Fruit fly (Drosophila melanogaster) whole organism, embryonic: ENCODE results near the gene CG33795.
A peak's percentile ranks its signal among the peaks of the same experiment; 100 is the strongest.

Experiments
- ATbp ChIP-seq: fragments of 200-800 bp; sonication (Bioruptor generic); optimal IDR thresholded peaks from 2 replicates; lab custom pipeline; 2017; ENCODE audit warnings: missing biosample characterization, mild to moderate bottlenecking, missing genetic modification characterization, missing genetic modification reagents
- B-H2 ChIP-seq: fragments of 200-800 bp; sonication (Bioruptor generic); optimal IDR thresholded peaks from 2 replicates; lab custom pipeline; 2018; ENCODE audit warnings: missing biosample characterization, mild to moderate bottlenecking, missing genetic modification characterization
- BtbVII ChIP-seq: fragments of 200-800 bp; sonication (Bioruptor generic); optimal IDR thresholded peaks from 3 replicates; lab custom pipeline; 2017; ENCODE audit warnings: missing biosample characterization, mild to moderate bottlenecking, missing genetic modification characterization
- CG10209 ChIP-seq: fragments of 200-800 bp; sonication (Bioruptor generic); optimal IDR thresholded peaks from 3 replicates; lab custom pipeline; 2017; ENCODE audit warnings: missing biosample characterization, mild to moderate bottlenecking, missing genetic modification characterization, missing genetic modification reagents
- CG11456 ChIP-seq: fragments of 200-800 bp; sonication (Bioruptor generic); IDR thresholded peaks from 3 replicates; pipeline ENCODE4 v1.3.6; 2022; ENCODE audit warnings: missing biosample characterization, missing genetic modification characterization
- CG12769 ChIP-seq: fragments of 200-800 bp; sonication (Bioruptor generic); optimal IDR thresholded peaks from 2 replicates; lab custom pipeline; 2019; ENCODE audit warnings: missing biosample characterization, mild to moderate bottlenecking, missing genetic modification characterization, moderate library complexity
- CG13624 ChIP-seq: fragments of 200-800 bp; sonication (Bioruptor generic); optimal IDR thresholded peaks from 2 replicates; lab custom pipeline; 2016; ENCODE audit warnings: missing biosample characterization, missing genetic modification characterization
- CG15601 ChIP-seq: fragments of 200-800 bp; sonication (Bioruptor generic); optimal IDR thresholded peaks from 3 replicates; lab custom pipeline; 2019; ENCODE audit warnings: missing biosample characterization, mild to moderate bottlenecking, missing genetic modification characterization, moderate library complexity
- CG1603 ChIP-seq: fragments of 200-800 bp; sonication (Bioruptor generic); optimal IDR thresholded peaks from 2 replicates; lab custom pipeline; 2019; ENCODE audit warnings: missing biosample characterization, mild to moderate bottlenecking, missing genetic modification characterization, moderate library complexity
- CG17361 ChIP-seq: fragments of 200-800 bp; sonication (Bioruptor generic); IDR thresholded peaks from 3 replicates; pipeline ENCODE4 v1.3.6; 2022; ENCODE audit warnings: missing biosample characterization, missing genetic modification characterization
- CG17829 ChIP-seq: fragments of 200-800 bp; optimal IDR thresholded peaks from 2 replicates; lab custom pipeline; 2019; ENCODE audit warnings: missing biosample characterization, mild to moderate bottlenecking, missing genetic modification characterization, moderate library complexity
- CG18476 ChIP-seq: fragments of 200-800 bp; sonication (Bioruptor generic); optimal IDR thresholded peaks from 2 replicates; lab custom pipeline; 2016; ENCODE audit warnings: missing biosample characterization, mild to moderate bottlenecking, missing genetic modification characterization
- CG2678 ChIP-seq: fragments of 200-800 bp; sonication (Bioruptor generic); optimal IDR thresholded peaks from 3 replicates; lab custom pipeline; 2019; ENCODE audit warnings: missing biosample characterization, mild to moderate bottlenecking, missing genetic modification characterization, moderate library complexity
- CG31365 ChIP-seq: fragments of 200-800 bp; sonication (Bioruptor generic); optimal IDR thresholded peaks from 2 replicates; lab custom pipeline; 2018; ENCODE audit warnings: missing biosample characterization, mild to moderate bottlenecking, missing genetic modification characterization
- CG4404 ChIP-seq: fragments of 200-800 bp; sonication (Bioruptor generic); IDR thresholded peaks from 2 replicates; pipeline ENCODE4 v1.3.6; 2022; ENCODE audit warnings: missing biosample characterization, missing genetic modification characterization
- CG6765 ChIP-seq: fragments of 200-800 bp; sonication (Bioruptor generic); optimal IDR thresholded peaks from 3 replicates; lab custom pipeline; 2017; ENCODE audit warnings: missing biosample characterization, mild to moderate bottlenecking, missing genetic modification characterization
- CG7745 ChIP-seq: fragments of 200-800 bp; sonication (Bioruptor generic); optimal IDR thresholded peaks from 2 replicates; lab custom pipeline; 2018; ENCODE audit warnings: missing biosample characterization, mild to moderate bottlenecking, missing genetic modification characterization, moderate library complexity
- CG7839 ChIP-seq: fragments of 200-800 bp; sonication (Bioruptor generic); optimal IDR thresholded peaks from 3 replicates; lab custom pipeline; 2018; ENCODE audit warnings: missing biosample characterization, mild to moderate bottlenecking, missing genetic modification characterization, moderate library complexity
- CG8765 ChIP-seq: fragments of 200-800 bp; sonication (Bioruptor generic); IDR thresholded peaks from 2 replicates; pipeline ENCODE4 v1.3.6; 2022; ENCODE audit warnings: missing biosample characterization, missing genetic modification characterization
- D19A ChIP-seq: fragments of 200-800 bp; optimal IDR thresholded peaks from 3 replicates; lab custom pipeline; 2019; ENCODE audit warnings: missing biosample characterization, mild to moderate bottlenecking, missing genetic modification characterization, moderate library complexity
- Dad ChIP-seq: fragments of 200-800 bp; sonication (Bioruptor generic); optimal IDR thresholded peaks from 3 replicates; lab custom pipeline; 2016; ENCODE audit warnings: missing biosample characterization, missing genetic modification characterization
- Deaf1 ChIP-seq: fragments of 200-800 bp; optimal IDR thresholded peaks from 3 replicates; lab custom pipeline; 2019; ENCODE audit warnings: missing biosample characterization, mild to moderate bottlenecking, missing genetic modification characterization, moderate library complexity
- Drgx ChIP-seq: fragments of 200-800 bp; sonication (Bioruptor generic); IDR thresholded peaks from 2 replicates; pipeline ENCODE4 v1.3.6; 2022; ENCODE audit warnings: missing biosample characterization, missing genetic modification characterization
- H2.0 ChIP-seq: fragments of 200-800 bp; sonication (Bioruptor generic); IDR thresholded peaks from 2 replicates; pipeline ENCODE4 v1.3.6; 2022; ENCODE audit warnings: missing biosample characterization, missing genetic modification characterization
- Mes4 ChIP-seq: fragments of 200-800 bp; sonication (Bioruptor generic); optimal IDR thresholded peaks from 2 replicates; lab custom pipeline; 2016; ENCODE audit warnings: missing biosample characterization, missing genetic modification characterization
- NC2β ChIP-seq: fragments of 200-800 bp; sonication (Bioruptor generic); optimal IDR thresholded peaks from 2 replicates; lab custom pipeline; 2016; ENCODE audit warnings: missing biosample characterization, missing genetic modification characterization
- Poxn ChIP-seq: fragments of 200-800 bp; sonication (Bioruptor generic); IDR thresholded peaks from 2 replicates; pipeline ENCODE4 v1.3.6; 2022; ENCODE audit warnings: missing biosample characterization, missing genetic modification characterization
- Six4 ChIP-seq: fragments of 200-800 bp; sonication (Bioruptor generic); optimal IDR thresholded peaks from 2 replicates; lab custom pipeline; 2016; ENCODE audit warnings: missing biosample characterization, missing genetic modification characterization
- Sry-β ChIP-seq: fragments of 200-800 bp; sonication (Bioruptor generic); optimal IDR thresholded peaks from 2 replicates; lab custom pipeline; 2018; ENCODE audit warnings: missing biosample characterization, mild to moderate bottlenecking, missing genetic modification characterization, moderate library complexity
- ab ChIP-seq: fragments of 200-800 bp; sonication (Bioruptor generic); optimal IDR thresholded peaks from 2 replicates; lab custom pipeline; 2016; ENCODE audit warnings: missing biosample characterization, missing genetic modification characterization
- ase ChIP-seq: fragments of 200-800 bp; sonication (Bioruptor generic); IDR thresholded peaks from 3 replicates; pipeline ENCODE4 v1.3.6; 2022; ENCODE audit warnings: missing biosample characterization, missing genetic modification characterization
- bowl ChIP-seq: fragments of 200-800 bp; sonication (Bioruptor generic); IDR thresholded peaks from 2 replicates; pipeline ENCODE4 v1.3.6; 2022; ENCODE audit warnings: missing biosample characterization, missing genetic modification characterization
- cad ChIP-seq: fragments of >200 bp; optimal IDR thresholded peaks from 2 replicates; lab custom pipeline; 2017; ENCODE audit warnings: missing biosample characterization, missing genetic modification characterization
- dati ChIP-seq: fragments of 200-800 bp; sonication (Bioruptor generic); IDR thresholded peaks from 2 replicates; pipeline ENCODE4 v1.3.6; 2022; ENCODE audit warnings: missing biosample characterization, missing genetic modification characterization
- dm ChIP-seq: fragments of 200-800 bp; sonication (Bioruptor generic); optimal IDR thresholded peaks from 3 replicates; lab custom pipeline; 2016; ENCODE audit warnings: missing biosample characterization, missing genetic modification characterization
- esg ChIP-seq: fragments of 200-800 bp; sonication (Bioruptor generic); conservative IDR thresholded peaks from 2 replicates; pipeline ENCODE4 v1.3.6; 2022; ENCODE audit warnings: missing biosample characterization, missing genetic modification characterization
- eyg ChIP-seq: fragments of 200-800 bp; sonication (Bioruptor generic); optimal IDR thresholded peaks from 3 replicates; lab custom pipeline; 2016; ENCODE audit warnings: missing biosample characterization, missing genetic modification characterization
- gce ChIP-seq: fragments of 200-800 bp; sonication (Bioruptor generic); IDR thresholded peaks from 3 replicates; pipeline ENCODE4 v1.3.6; 2022; ENCODE audit warnings: missing biosample characterization, missing genetic modification characterization
- hb ChIP-seq: fragments of 200-800 bp; sonication (Bioruptor generic); IDR thresholded peaks from 3 replicates; pipeline ENCODE4 v1.3.6; 2022; ENCODE audit warnings: missing biosample characterization, missing genetic modification characterization; ENCODE audit not compliant: partially characterized antibody
- hth ChIP-seq: fragments of >200 bp; optimal IDR thresholded peaks from 2 replicates; lab custom pipeline; 2017; ENCODE audit warnings: inconsistent platforms
- kay ChIP-seq: fragments of 200-800 bp; sonication (Bioruptor generic); optimal IDR thresholded peaks from 2 replicates; lab custom pipeline; 2016; ENCODE audit warnings: missing biosample characterization, missing genetic modification characterization
- lab ChIP-seq: fragments of 200-800 bp; sonication (Bioruptor generic); optimal IDR thresholded peaks from 3 replicates; lab custom pipeline; 2017; ENCODE audit warnings: missing biosample characterization, missing genetic modification characterization, mild to moderate bottlenecking, moderate library complexity, missing genetic modification reagents
- lmd ChIP-seq: fragments of 200-800 bp; sonication (Bioruptor generic); IDR thresholded peaks from 2 replicates; pipeline ENCODE4 v1.3.6; 2022; ENCODE audit warnings: missing biosample characterization, missing genetic modification characterization
- lov ChIP-seq, 2 experiments: fragments of 200-800 bp in 1 of 2; fragments of >200 bp in 1 of 2; sonication (Bioruptor generic) in 1 of 2; IDR thresholded peaks in 1 of 2; optimal IDR thresholded peaks in 1 of 2; 2 replicates in 1 of 2; 3 replicates in 1 of 2; pipeline versions ENCODE4 v1.3.6 to Lab custom; 2017 to 2022; ENCODE audit warnings: missing biosample characterization in 1 of 2, missing genetic modification characterization in 1 of 2
- maf-S ChIP-seq: fragments of 200-800 bp; sonication (Bioruptor generic); optimal IDR thresholded peaks from 2 replicates; lab custom pipeline; 2016; ENCODE audit warnings: missing biosample characterization, missing genetic modification characterization
- scrt ChIP-seq: fragments of 200-800 bp; sonication (Bioruptor generic); optimal IDR thresholded peaks from 2 replicates; lab custom pipeline; 2018; ENCODE audit warnings: missing biosample characterization, mild to moderate bottlenecking, missing genetic modification characterization, moderate library complexity
- sens ChIP-seq: fragments of 200-800 bp; sonication (Bioruptor generic); peaks from one replicate; lab custom pipeline; 2016; ENCODE audit warnings: missing biosample characterization, missing genetic modification characterization
- seq ChIP-seq: fragments of 200-800 bp; sonication (Bioruptor generic); IDR thresholded peaks from 2 replicates; pipeline ENCODE4 v1.3.6; 2022; ENCODE audit warnings: missing biosample characterization, missing genetic modification characterization
- shn ChIP-seq: fragments of 200-800 bp; sonication (Bioruptor generic); optimal IDR thresholded peaks from 3 replicates; lab custom pipeline; 2016; ENCODE audit warnings: missing biosample characterization, missing genetic modification characterization
- sisA ChIP-seq: fragments of 200-800 bp; sonication (Bioruptor generic); IDR thresholded peaks from 2 replicates; pipeline ENCODE4 v1.3.6; 2022; ENCODE audit warnings: missing biosample characterization, missing genetic modification characterization
- vfl ChIP-seq: fragments of 200-800 bp; sonication (Bioruptor generic); optimal IDR thresholded peaks from 2 replicates; lab custom pipeline; 2016; ENCODE audit warnings: missing biosample characterization, missing genetic modification characterization

Gene CG33795

DNA sequence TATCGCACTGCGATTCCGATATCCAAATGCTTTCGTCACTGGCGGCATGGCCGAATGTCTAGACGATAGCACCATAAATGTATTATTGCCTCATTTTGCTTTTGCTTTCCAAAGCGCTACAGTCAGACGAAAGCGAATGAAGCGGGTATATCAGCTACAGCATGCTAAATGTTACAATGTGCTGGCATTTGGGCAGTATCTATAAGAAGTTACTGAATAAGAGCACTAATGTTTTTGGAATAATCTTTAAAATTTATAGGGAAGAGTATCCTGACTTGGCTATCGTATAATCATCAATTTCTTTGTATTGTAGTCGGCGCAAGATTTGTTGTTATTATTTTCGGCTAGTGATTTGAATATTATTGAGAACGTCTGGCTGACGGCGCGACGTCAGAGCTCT lies 32.1 kb upstream of the CG33795 start (continued):
- TF ChIP-seq Deaf1 (tag; lab: Kevin White, UChicago): peak; percentile 59
- TF ChIP-seq CG31365 (tag; lab: Kevin White, UChicago): peak; percentile 45
- peak; percentile 79 for TF ChIP-seq CG10209 (GFP tag; lab: Kevin White, UChicago)
- TF ChIP-seq scrt (GFP tag; lab: Kevin White, UChicago): peak; percentile 72
- no peak for TF ChIP-seq Sry-β (GFP tag; lab: Kevin White, UChicago)
- peak; percentile 91 for TF ChIP-seq CG12769 (tag; lab: Kevin White, UChicago)
- TF ChIP-seq D19A (tag; lab: Kevin White, UChicago): peak; percentile 91
- TF ChIP-seq CG1603: peak; percentile 86
- peak; percentile 9 for TF ChIP-seq Mes4 (GFP tag; lab: Kevin White, UChicago)
- peak; percentile 82 for TF ChIP-seq esg (GFP tag; lab: Robert Waterston, UW)
- peak; percentile 90 for TF ChIP-seq lmd (GFP tag; lab: Robert Waterston, UW)
- peak; percentile 93 for TF ChIP-seq lab (GFP tag; lab: Kevin White, UChicago)
- peak; percentile 90 for TF ChIP-seq CG2678 (tag; lab: Kevin White, UChicago)
- peak; percentile 9 for TF ChIP-seq NC2β
- TF ChIP-seq hb (GFP tag; lab: Robert Waterston, UW): 0 out of 3 replicates have a peak, but pooled peaks have one; percentile 41
- no peak for TF ChIP-seq B-H2 (GFP tag; lab: Kevin White, UChicago)
- TF ChIP-seq shn (GFP tag; lab: Kevin White, UChicago): peak; percentile 73
- no peak for TF ChIP-seq hth (lab: Kevin White, UChicago)
- peak; percentile 26 for TF ChIP-seq vfl (GFP tag; lab: Kevin White, UChicago)
- peak; percentile 58 for TF ChIP-seq CG6765 (GFP tag; lab: Kevin White, UChicago)
- TF ChIP-seq Drgx (GFP tag; lab: Robert Waterston, UW): peak; percentile 47
- no peak for TF ChIP-seq sisA (GFP tag; lab: Robert Waterston, UW)
- TF ChIP-seq H2.0: peak; percentile 84
- TF ChIP-seq CG15601: no peak
- peak; percentile 88 for TF ChIP-seq CG13624
- TF ChIP-seq dm (GFP tag; lab: Kevin White, UChicago): peak; percentile 1
- peak; percentile 71; the same call in 1 of the 3 replicates for TF ChIP-seq gce (GFP tag; lab: Robert Waterston, UW)
- peak; percentile 73 for TF ChIP-seq BtbVII
- TF ChIP-seq cad (GFP tag; lab: Kevin White, UChicago): no peak
- TF ChIP-seq CG8765 (GFP tag; lab: Robert Waterston, UW): no peak
- peak; percentile 72 for TF ChIP-seq Dad
- peak; percentile 34; the same call in 1 of the 3 replicates for TF ChIP-seq CG17361 (GFP tag; lab: Robert Waterston, UW)
- TF ChIP-seq dati: 0 out of 2 replicates have a peak, but pooled peaks have one; percentile 53
- peak; percentile 61 for TF ChIP-seq ab (GFP tag; lab: Kevin White, UChicago)
- TF ChIP-seq bowl: peak; percentile 44; the same call in 1 of the 2 replicates
- TF ChIP-seq CG4404 (GFP tag; lab: Robert Waterston, UW): peak; percentile 53
- TF ChIP-seq Six4 (GFP tag; lab: Kevin White, UChicago): peak; percentile 27
- peak; percentile 65 for TF ChIP-seq seq (GFP tag; lab: Robert Waterston, UW)
- peak; percentile 75 for TF ChIP-seq kay (GFP tag; lab: Kevin White, UChicago)
- TF ChIP-seq ase (GFP tag; lab: Robert Waterston, UW): peak; percentile 87; the same call in 2 of the 3 replicates
- TF ChIP-seq CG7839 (tag; lab: Kevin White, UChicago): peak; percentile 90
- no peak; the same call in 2 of the 3 replicates for TF ChIP-seq CG11456 (GFP tag; lab: Robert Waterston, UW)
- TF ChIP-seq CG18476 (GFP tag; lab: Kevin White, UChicago): peak; percentile 84
- peak; percentile 72 for TF ChIP-seq maf-S
- no peak for TF ChIP-seq lov (optimal IDR thresholded peaks at IDR 0.05; lab: Kevin White, UChicago)
- no peak; the same call in 2 of the 3 replicates for TF ChIP-seq lov (GFP tag; IDR thresholded peaks at IDR 0.05; lab: Robert Waterston, UW)
- TF ChIP-seq Poxn: peak; percentile 77
- no peak for TF ChIP-seq CG7745 (tag; lab: Kevin White, UChicago)
- TF ChIP-seq CG17829 (tag; lab: Kevin White, UChicago): peak; percentile 55
- peak; percentile 72 for TF ChIP-seq ATbp (GFP tag; lab: Kevin White, UChicago)
- TF ChIP-seq eyg (GFP tag; lab: Kevin White, UChicago): peak; percentile 73
- peak; percentile 94 for TF ChIP-seq sens (GFP tag; lab: Kevin White, UChicago)
